Worm (Caenorhabditis elegans) whole organism, early embryonic: ENCODE data around the gene srab-17.

Experiments used
- B0310.2 ChIP-seq: sonication (generic microtip); optimal IDR thresholded peaks from 2 replicates; lab custom pipeline; 2016; ENCODE audit warnings: mild to moderate bottlenecking, missing genetic modification characterization, missing compliant biosample characterization
- F13C5.2 ChIP-seq: sonication (generic microtip); optimal IDR thresholded peaks from 2 replicates; lab custom pipeline; 2017; ENCODE audit warnings: mild to moderate bottlenecking, missing genetic modification characterization, inconsistent platforms, missing compliant biosample characterization
- aly-1 ChIP-seq: sonication (generic microtip); optimal IDR thresholded peaks from 2 replicates; lab custom pipeline; 2016; ENCODE audit warnings: missing genetic modification characterization, missing compliant biosample characterization
- ama-1 ChIP-seq: fragments of 150-350 bp; optimal IDR thresholded peaks from 2 replicates; lab custom pipeline; 2014
- ceh-13 ChIP-seq: fragments of 200-800 bp; sonication (Bioruptor generic); optimal IDR thresholded peaks from 2 replicates; lab custom pipeline; 2018; ENCODE audit warnings: mild to moderate bottlenecking, missing genetic modification characterization, missing compliant biosample characterization
- ceh-36 ChIP-seq: sonication (generic microtip); optimal IDR thresholded peaks from 2 replicates; lab custom pipeline; 2016; ENCODE audit warnings: missing genetic modification characterization, inconsistent platforms, missing compliant biosample characterization
- ets-7 ChIP-seq: sonication (generic microtip); optimal IDR thresholded peaks from 2 replicates; lab custom pipeline; 2016; ENCODE audit warnings: missing genotype, missing genetic modification characterization, missing compliant biosample characterization
- flt-1 ChIP-seq: fragments of 200-800 bp; sonication (Bioruptor generic); IDR thresholded peaks from 2 replicates; pipeline ENCODE4 v1.3.6; 2022; ENCODE audit warnings: missing genetic modification characterization, missing compliant biosample characterization
- hmbx-1 ChIP-seq: sonication (generic microtip); optimal IDR thresholded peaks from 2 replicates; lab custom pipeline; 2016; ENCODE audit warnings: mild to moderate bottlenecking, missing genetic modification characterization, missing compliant biosample characterization
- hmg-4 ChIP-seq: fragments of 200-800 bp; sonication (Bioruptor generic); optimal IDR thresholded peaks from 2 replicates; lab custom pipeline; 2018; ENCODE audit warnings: mild to moderate bottlenecking, missing genetic modification characterization, missing compliant biosample characterization
- pes-1 ChIP-seq: fragments of 200-800 bp; sonication (Bioruptor generic); IDR thresholded peaks from 2 replicates; pipeline ENCODE4 v1.3.6; 2022; ENCODE audit warnings: missing genetic modification reagents, missing genetic modification characterization, missing compliant biosample characterization
- sea-1 ChIP-seq: fragments of 200-800 bp; sonication (Bioruptor generic); conservative IDR thresholded peaks from 2 replicates; pipeline ENCODE4 v1.3.6; 2022; ENCODE audit warnings: missing genetic modification characterization, missing compliant biosample characterization
- tbx-11 ChIP-seq: fragments of 200-800 bp; sonication (Bioruptor generic); IDR thresholded peaks from 2 replicates; pipeline ENCODE4 v1.3.6; 2022; ENCODE audit warnings: missing genetic modification characterization, missing compliant biosample characterization
- tbx-37 ChIP-seq: fragments of 200-800 bp; sonication (Bioruptor generic); conservative IDR thresholded peaks from 2 replicates; pipeline ENCODE4 v1.3.6; 2022; ENCODE audit warnings: missing genetic modification reagents, missing genetic modification characterization, missing compliant biosample characterization

- no peak for TF ChIP-seq ceh-13 (GFP tag; lab: Kevin White, UChicago)
- TF ChIP-seq ets-7 (tag; lab: Kevin White, UChicago), result no peak
- TF ChIP-seq flt-1, result no peak
- TF ChIP-seq ama-1 (lab: Kevin White, UChicago), result no peak
- no peak for TF ChIP-seq B0310.2
- no peak for TF ChIP-seq sea-1 (GFP tag; lab: Robert Waterston, UW)
- no peak for TF ChIP-seq F13C5.2
- TF ChIP-seq tbx-11 (GFP tag; lab: Robert Waterston, UW), result no peak
- TF ChIP-seq tbx-37 (GFP tag; lab: Robert Waterston, UW), result no peak
- TF ChIP-seq hmbx-1, result no peak
- TF ChIP-seq pes-1 (GFP tag; lab: Robert Waterston, UW), result no peak
- no peak for TF ChIP-seq aly-1 (tag; lab: Kevin White, UChicago)
- TF ChIP-seq ceh-36 (tag; lab: Kevin White, UChicago), result no peak
- TF ChIP-seq hmg-4 (GFP tag; lab: Kevin White, UChicago), result no peak
These were observed 32.3 kb downstream of the srab-17 start, which contains the start of gene sru-38 for ce11 chrV:9835945-9836344.
